Fruit fly (Drosophila melanogaster): ENCODE results near the gene robl37BC.
A peak's percentile ranks its signal among the peaks of the same experiment; 100 is the strongest.

Gene robl37BC

DNA sequence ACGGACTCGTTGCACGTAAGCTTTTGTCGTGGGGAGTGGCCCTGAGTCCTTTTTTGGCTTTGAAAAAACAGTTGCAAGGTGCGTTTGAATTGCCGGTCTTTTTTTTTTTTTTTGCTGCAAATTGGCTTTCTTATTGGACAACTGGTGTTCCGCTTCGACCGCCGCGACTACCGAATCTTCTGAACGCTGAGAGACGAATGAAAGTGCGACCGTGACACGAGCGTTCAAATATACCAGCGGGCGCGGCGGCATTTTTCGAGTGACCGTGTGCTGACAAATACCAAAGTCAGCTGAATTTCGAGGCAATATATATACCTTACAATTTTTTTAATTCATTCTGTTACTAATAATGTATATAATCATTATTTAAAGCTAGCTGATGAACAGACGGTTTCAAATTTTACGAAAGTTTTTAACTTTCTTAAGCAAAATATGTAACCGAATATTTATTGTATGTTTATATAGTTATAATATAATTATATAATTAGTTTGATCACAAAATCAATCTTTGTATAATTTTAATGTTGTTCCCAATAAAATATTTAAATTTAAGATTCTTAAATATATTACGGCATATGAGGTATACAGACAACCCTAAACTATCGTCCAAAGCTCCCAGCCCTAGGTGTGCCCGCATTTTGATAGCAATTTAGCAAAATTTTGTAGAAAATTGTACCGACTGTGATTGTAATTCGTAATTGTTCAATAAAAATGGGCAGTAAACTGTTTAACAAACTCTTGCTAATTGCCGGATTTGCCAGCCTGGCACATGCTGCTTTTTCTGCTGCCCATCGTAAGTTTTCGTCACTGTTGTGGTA, 23.4 kb upstream of the robl37BC start, which contains the start of the genes Swip-1 and EMC5 (continued):
- TF ChIP-seq CG10267 (tag; optimal IDR thresholded peaks at IDR 0.05) (peak; percentile 75), toy (GFP tag; IDR thresholded peaks at IDR 0.05) (no peak), sna (GFP tag; IDR thresholded peaks at IDR 0.05; ENCODE audit: partially characterized antibody) (0 out of 2 replicates have a peak, but pooled peaks have one; percentile 53), CG7372 (GFP tag; IDR thresholded peaks at IDR 0.05) (no peak), tx (GFP tag; optimal IDR thresholded peaks at IDR 0.05) (no peak), CG3726 (GFP tag; IDR thresholded peaks at IDR 0.05) (no peak), cad (GFP tag; optimal IDR thresholded peaks at IDR 0.05) (no peak), CG6765 (GFP tag; optimal IDR thresholded peaks at IDR 0.05) (no peak), Dfd (GFP tag; optimal IDR thresholded peaks at IDR 0.05) (no peak), fd96Cb (tag; optimal IDR thresholded peaks at IDR 0.05) (peak; percentile 55), CG15479 (GFP tag; optimal IDR thresholded peaks at IDR 0.05) (no peak), CG4282 (GFP tag; optimal IDR thresholded peaks at IDR 0.05) (no peak), exex (tag; optimal IDR thresholded peaks at IDR 0.05) (peak; percentile 24), Asciz (GFP tag; optimal IDR thresholded peaks at IDR 0.05) (no peak), CG15514 (GFP tag; optimal IDR thresholded peaks at IDR 0.05) (peak; percentile 47), HmgD (GFP tag; optimal IDR thresholded peaks at IDR 0.05) (peak; percentile 30), pzg (GFP tag; optimal IDR thresholded peaks at IDR 0.05) (peak; percentile 55), jigr1 (GFP tag; IDR thresholded peaks at IDR 0.05) (peak; percentile 20; the same call in 1 of the 3 replicates), CG13424 (tag; optimal IDR thresholded peaks at IDR 0.05) (peak; percentile 80), PHDP (tag; optimal IDR thresholded peaks at IDR 0.05) (peak; percentile 62), CG4404 (GFP tag; IDR thresholded peaks at IDR 0.05) (peak; percentile 36; the same call in 1 of the 2 replicates), CG6272 (GFP tag; IDR thresholded peaks at IDR 0.05) (peak; percentile 51), CG17359 (tag; optimal IDR thresholded peaks at IDR 0.05) (peak; percentile 41), dm (GFP tag; optimal IDR thresholded peaks at IDR 0.05) (peak; percentile 4), lov (optimal IDR thresholded peaks at IDR 0.05) (no peak), lov (GFP tag; IDR thresholded peaks at IDR 0.05) (no peak), CG6854 (GFP tag; optimal IDR thresholded peaks at IDR 0.05) (no peak), ttk (GFP tag; IDR thresholded peaks at IDR 0.05) (no peak), Myb (GFP tag; optimal IDR thresholded peaks at IDR 0.05) (no peak), ci (GFP tag; IDR thresholded peaks at IDR 0.05) (peak; percentile 73; the same call in 2 of the 3 replicates), ken (GFP tag; IDR thresholded peaks at IDR 0.05) (peak; percentile 67; the same call in 2 of the 3 replicates), gcm2 (GFP tag; optimal IDR thresholded peaks at IDR 0.05) (no peak), stc (GFP tag; IDR thresholded peaks at IDR 0.05) (no peak), jumu (GFP tag; optimal IDR thresholded peaks at IDR 0.05) (no peak), lmd (GFP tag; IDR thresholded peaks at IDR 0.05) (peak; percentile 73; the same call in 1 of the 2 replicates), CG30020 (tag; optimal IDR thresholded peaks at IDR 0.05) (peak; percentile 65), CG11085 (GFP tag; IDR thresholded peaks at IDR 0.05) (peak; percentile 54; the same call in 1 of the 2 replicates), aop (GFP tag; IDR thresholded peaks at IDR 0.05) (no peak), CG7556 (GFP tag; optimal IDR thresholded peaks at IDR 0.05) (peak; percentile 62), B-H2 (GFP tag; optimal IDR thresholded peaks at IDR 0.05) (peak; percentile 66), CG2875 (GFP tag; optimal IDR thresholded peaks at IDR 0.05) (no peak), Rfx (GFP tag; IDR thresholded peaks at IDR 0.05) (peak; percentile 78), gce (GFP tag; IDR thresholded peaks at IDR 0.05) (no peak), CG9876 (GFP tag; optimal IDR thresholded peaks at IDR 0.05) (no peak), dan (GFP tag; IDR thresholded peaks at IDR 0.05) (no peak), CG31441 (GFP tag; IDR thresholded peaks at IDR 0.05) (peak; percentile 83), CG6175 (GFP tag; IDR thresholded peaks at IDR 0.05) (0 out of 3 replicates have a peak, but pooled peaks have one; percentile 21), CG16863 (GFP tag; optimal IDR thresholded peaks at IDR 0.05) (no peak), Med (GFP tag) (peak; percentile 86), sima (GFP tag; optimal IDR thresholded peaks at IDR 0.05) (no peak)

Measured in whole organism, embryonic.